Worm (Caenorhabditis elegans) whole organism, early embryonic: ENCODE results near the gene cyp-34A2.
"Not testable (repeated sequence)": the region's sequence is repeated elsewhere in the genome, so short reads cannot be mapped to it uniquely, and the experiment has no call there.

Source experiments
- B0310.2 ChIP-seq: sonication (generic microtip); optimal IDR thresholded peaks from 2 replicates; lab custom pipeline; 2016; ENCODE audit warnings: mild to moderate bottlenecking, missing genetic modification characterization, missing compliant biosample characterization
- F13C5.2 ChIP-seq: sonication (generic microtip); optimal IDR thresholded peaks from 2 replicates; lab custom pipeline; 2017; ENCODE audit warnings: mild to moderate bottlenecking, missing genetic modification characterization, inconsistent platforms, missing compliant biosample characterization
- aly-1 ChIP-seq: sonication (generic microtip); optimal IDR thresholded peaks from 2 replicates; lab custom pipeline; 2016; ENCODE audit warnings: missing genetic modification characterization, missing compliant biosample characterization
- ama-1 ChIP-seq: fragments of 150-350 bp; optimal IDR thresholded peaks from 2 replicates; lab custom pipeline; 2014
- ceh-13 ChIP-seq: fragments of 200-800 bp; sonication (Bioruptor generic); optimal IDR thresholded peaks from 2 replicates; lab custom pipeline; 2018; ENCODE audit warnings: mild to moderate bottlenecking, missing genetic modification characterization, missing compliant biosample characterization
- ceh-36 ChIP-seq: sonication (generic microtip); optimal IDR thresholded peaks from 2 replicates; lab custom pipeline; 2016; ENCODE audit warnings: missing genetic modification characterization, inconsistent platforms, missing compliant biosample characterization
- ets-7 ChIP-seq: sonication (generic microtip); optimal IDR thresholded peaks from 2 replicates; lab custom pipeline; 2016; ENCODE audit warnings: missing genotype, missing genetic modification characterization, missing compliant biosample characterization
- flt-1 ChIP-seq: fragments of 200-800 bp; sonication (Bioruptor generic); IDR thresholded peaks from 2 replicates; pipeline ENCODE4 v1.3.6; 2022; ENCODE audit warnings: missing genetic modification characterization, missing compliant biosample characterization
- hmbx-1 ChIP-seq: sonication (generic microtip); optimal IDR thresholded peaks from 2 replicates; lab custom pipeline; 2016; ENCODE audit warnings: mild to moderate bottlenecking, missing genetic modification characterization, missing compliant biosample characterization
- hmg-4 ChIP-seq: fragments of 200-800 bp; sonication (Bioruptor generic); optimal IDR thresholded peaks from 2 replicates; lab custom pipeline; 2018; ENCODE audit warnings: mild to moderate bottlenecking, missing genetic modification characterization, missing compliant biosample characterization
- hnd-1 ChIP-seq: sonication (generic microtip); optimal IDR thresholded peaks from 2 replicates; lab custom pipeline; 2016; ENCODE audit warnings: missing genetic modification characterization, missing compliant biosample characterization
- pes-1 ChIP-seq: fragments of 200-800 bp; sonication (Bioruptor generic); IDR thresholded peaks from 2 replicates; pipeline ENCODE4 v1.3.6; 2022; ENCODE audit warnings: missing genetic modification reagents, missing genetic modification characterization, missing compliant biosample characterization
- scrt-1 ChIP-seq: fragments of 200-800 bp; sonication (Bioruptor generic); IDR thresholded peaks from 2 replicates; pipeline ENCODE4 v1.3.6; 2022; ENCODE audit warnings: missing genetic modification characterization, missing compliant biosample characterization
- sea-1 ChIP-seq: fragments of 200-800 bp; sonication (Bioruptor generic); conservative IDR thresholded peaks from 2 replicates; pipeline ENCODE4 v1.3.6; 2022; ENCODE audit warnings: missing genetic modification characterization, missing compliant biosample characterization
- tbx-11 ChIP-seq: fragments of 200-800 bp; sonication (Bioruptor generic); IDR thresholded peaks from 2 replicates; pipeline ENCODE4 v1.3.6; 2022; ENCODE audit warnings: missing genetic modification characterization, missing compliant biosample characterization
- tbx-37 ChIP-seq: fragments of 200-800 bp; sonication (Bioruptor generic); conservative IDR thresholded peaks from 2 replicates; pipeline ENCODE4 v1.3.6; 2022; ENCODE audit warnings: missing genetic modification reagents, missing genetic modification characterization, missing compliant biosample characterization
- tra-4 ChIP-seq: sonication (generic microtip); optimal IDR thresholded peaks from 2 replicates; lab custom pipeline; 2017; ENCODE audit warnings: missing genetic modification characterization, missing compliant biosample characterization

The cyp-34A2 gene

DNA sequence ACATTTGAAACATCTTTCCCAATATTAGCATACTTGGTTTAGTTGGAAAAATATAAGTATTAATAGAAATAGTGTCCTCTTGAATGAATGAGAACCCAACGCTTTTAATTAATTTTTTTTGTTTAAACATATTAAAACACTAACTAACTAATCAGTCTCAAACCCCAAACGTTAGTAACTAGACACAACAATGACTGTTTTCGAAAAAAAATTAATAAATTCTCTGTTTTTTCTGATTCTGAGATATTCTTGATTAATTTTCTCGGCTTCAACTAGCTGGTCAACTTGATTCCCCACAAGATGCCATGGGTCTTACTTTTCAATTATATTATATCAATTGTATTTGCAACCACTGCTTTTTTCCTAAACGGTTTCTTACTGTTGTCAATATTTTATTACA is 38.8 kb downstream of the cyp-34A2 start, which contains the start of gene srbc-76:
srbc-76 (plus strand) TSS at position 301 of the 400 bp plus-strand sequence.
- TF ChIP-seq hmbx-1 (tag; lab: Kevin White, UChicago) (no peak), sea-1 (no peak), tbx-37 (GFP tag; lab: Robert Waterston, UW) (no peak), tra-4 (no peak), hmg-4 (GFP tag; lab: Kevin White, UChicago) (no peak), pes-1 (GFP tag; lab: Robert Waterston, UW) (no peak), F13C5.2 (tag; lab: Kevin White, UChicago) (no peak), B0310.2 (tag; lab: Kevin White, UChicago) (no peak), scrt-1 (GFP tag; lab: Robert Waterston, UW) (no peak), ceh-13 (GFP tag; lab: Kevin White, UChicago) (no peak), ceh-36 (no peak), aly-1 (tag; lab: Kevin White, UChicago) (no peak), flt-1 (no peak), tbx-11 (GFP tag; lab: Robert Waterston, UW) (no peak), hnd-1 (tag; lab: Kevin White, UChicago) (no peak)

- not testable (repeated sequence) for TF ChIP-seq tbx-11 (GFP tag; lab: Robert Waterston, UW); aly-1 (tag; lab: Kevin White, UChicago); tbx-37 (GFP tag; lab: Robert Waterston, UW)
Measured at ce11 chrV:15250304-15250703, 40.6 kb downstream of the cyp-34A2 start, which contains the start of gene srd-28. srd-28 (plus strand) TSS chrV:15250604.

- TF ChIP-seq B0310.2 (tag; lab: Kevin White, UChicago) (no peak), flt-1 (no peak), ets-7 (no peak), aly-1 (tag; lab: Kevin White, UChicago) (no peak), hmg-4 (GFP tag; lab: Kevin White, UChicago) (no peak), sea-1 (no peak), scrt-1 (GFP tag; lab: Robert Waterston, UW) (no peak), tbx-37 (GFP tag; lab: Robert Waterston, UW) (no peak), ama-1 (no peak), ceh-13 (GFP tag; lab: Kevin White, UChicago) (no peak), hnd-1 (tag; lab: Kevin White, UChicago) (no peak)
Measured at ce11 chrV:15244456-15244855, 46.4 kb downstream of the cyp-34A2 start, which contains the start of gene kin-30. kin-30 (plus strand) TSS chrV:15244756.

- TF ChIP-seq ceh-36: no peak
- TF ChIP-seq ceh-13 (GFP tag; lab: Kevin White, UChicago): no peak
- no peak for TF ChIP-seq aly-1 (tag; lab: Kevin White, UChicago)
- no peak for TF ChIP-seq ets-7
- TF ChIP-seq sea-1: no peak
- TF ChIP-seq pes-1 (GFP tag; lab: Robert Waterston, UW): no peak
- TF ChIP-seq flt-1: no peak
- TF ChIP-seq tbx-11 (GFP tag; lab: Robert Waterston, UW): no peak
- TF ChIP-seq hnd-1 (tag; lab: Kevin White, UChicago): no peak
- no peak for TF ChIP-seq scrt-1 (GFP tag; lab: Robert Waterston, UW)
- TF ChIP-seq tbx-37 (GFP tag; lab: Robert Waterston, UW): no peak
- no peak for TF ChIP-seq tra-4
- TF ChIP-seq F13C5.2 (tag; lab: Kevin White, UChicago): no peak
- TF ChIP-seq hmg-4 (GFP tag; lab: Kevin White, UChicago): no peak
- TF ChIP-seq hmbx-1 (tag; lab: Kevin White, UChicago): no peak
- TF ChIP-seq ama-1: no peak
- TF ChIP-seq B0310.2 (tag; lab: Kevin White, UChicago): no peak
Measured at ce11 chrV:15241259-15241658, 49.6 kb downstream of the cyp-34A2 start, which contains the start of gene chil-12. chil-12 (plus strand) TSS chrV:15241559.

ce11 chrV:15240215-15240614 is 50.7 kb downstream of the cyp-34A2 start, which contains the start of gene srw-11:
srw-11 (minus strand) TSS chrV:15240315.
- TF ChIP-seq ets-7 (no peak), tbx-11 (GFP tag; lab: Robert Waterston, UW) (no peak)
